Fruit fly (Drosophila melanogaster): ENCODE results near the gene Apc2.

Apc2 gene

dm6 chr3R:24142971-24143370, 20.8 kb upstream of the Apc2 start:
- no peak for TF ChIP-seq h (optimal IDR thresholded peaks at IDR 0.05)

- no peak for TF ChIP-seq h (optimal IDR thresholded peaks at IDR 0.05)
These were observed 20.4 kb upstream of the Apc2 start for dm6 chr3R:24143372-24143771.

dm6 chr3R:24143779-24144178, 20.0 kb upstream of the Apc2 start:
- TF ChIP-seq Myc (optimal IDR thresholded peaks at IDR 0.05) (no peak), ttk (optimal IDR thresholded peaks at IDR 0.05) (no peak), Sin3A (optimal IDR thresholded peaks at IDR 0.05) (no peak), psq (optimal IDR thresholded peaks at IDR 0.05) (no peak), insv (optimal IDR thresholded peaks at IDR 0.05) (no peak), h (optimal IDR thresholded peaks at IDR 0.05) (no peak)

dm6 chr3R:24144542-24144941, 19.2 kb upstream of the Apc2 start:
- no peak for TF ChIP-seq Myc (optimal IDR thresholded peaks at IDR 0.05)
- no peak for TF ChIP-seq insv (optimal IDR thresholded peaks at IDR 0.05)
- no peak for TF ChIP-seq psq (optimal IDR thresholded peaks at IDR 0.05)
- TF ChIP-seq h (optimal IDR thresholded peaks at IDR 0.05), result no peak
- no peak for TF ChIP-seq ttk (optimal IDR thresholded peaks at IDR 0.05)
- no peak for TF ChIP-seq Sin3A (optimal IDR thresholded peaks at IDR 0.05)

dm6 chr3R:24148838-24149237, 14.9 kb upstream of the Apc2 start, which contains the start of gene Slimp:
Gene Slimp, minus strand, starts transcription at chr3R:24148967.
- TF ChIP-seq ttk (optimal IDR thresholded peaks at IDR 0.05) (no peak), h (optimal IDR thresholded peaks at IDR 0.05) (no peak), Sin3A (optimal IDR thresholded peaks at IDR 0.05) (no peak), psq (optimal IDR thresholded peaks at IDR 0.05) (no peak), Myc (optimal IDR thresholded peaks at IDR 0.05) (no peak), insv (optimal IDR thresholded peaks at IDR 0.05) (no peak)

- TF ChIP-seq Sin3A (optimal IDR thresholded peaks at IDR 0.05), result no peak
- TF ChIP-seq Myc (optimal IDR thresholded peaks at IDR 0.05), result no peak
- no peak for TF ChIP-seq ttk (optimal IDR thresholded peaks at IDR 0.05)
- TF ChIP-seq h (optimal IDR thresholded peaks at IDR 0.05), result no peak
- no peak for TF ChIP-seq psq (optimal IDR thresholded peaks at IDR 0.05)
- no peak for TF ChIP-seq insv (optimal IDR thresholded peaks at IDR 0.05)
These were observed 13.7 kb upstream of the Apc2 start, which contains the start of gene p38c for dm6 chr3R:24150103-24150502. Gene p38c, minus strand, starts transcription at chr3R:24150203.

- no peak for TF ChIP-seq h (optimal IDR thresholded peaks at IDR 0.05)
- no peak for TF ChIP-seq Sin3A (optimal IDR thresholded peaks at IDR 0.05)
- TF ChIP-seq Myc (optimal IDR thresholded peaks at IDR 0.05), result no peak
- TF ChIP-seq ttk (optimal IDR thresholded peaks at IDR 0.05), result no peak
- TF ChIP-seq psq (optimal IDR thresholded peaks at IDR 0.05), result no peak
- TF ChIP-seq insv (optimal IDR thresholded peaks at IDR 0.05), result no peak
These were observed 11.6 kb upstream of the Apc2 start, which contains the start of the genes p38a and CG6178 for dm6 chr3R:24151924-24152809. Gene p38a, minus strand, starts transcription at chr3R:24152321. Gene CG6178, plus strand, starts transcription at chr3R:24152347.

dm6 chr3R:24161173-24161811, 2.5 kb upstream of the Apc2 start, which contains the start of the genes Myo95E and TBC1d7:
Gene Myo95E, minus strand, starts transcription at chr3R:24161498.
Gene TBC1d7, plus strand, starts transcription at chr3R:24161727.
- TF ChIP-seq insv (optimal IDR thresholded peaks at IDR 0.05) (no peak), psq (optimal IDR thresholded peaks at IDR 0.05) (no peak), ttk (optimal IDR thresholded peaks at IDR 0.05) (no peak), Myc (optimal IDR thresholded peaks at IDR 0.05) (no peak), h (optimal IDR thresholded peaks at IDR 0.05) (no peak), Sin3A (optimal IDR thresholded peaks at IDR 0.05) (no peak)

dm6 chr3R:24162774-24163555, 801 bp upstream of the Apc2 start, which contains the start of gene mRpS24:
Gene mRpS24, minus strand, starts transcription at chr3R:24163545.
- TF ChIP-seq Myc (optimal IDR thresholded peaks at IDR 0.05) (no peak), psq (optimal IDR thresholded peaks at IDR 0.05) (no peak), h (optimal IDR thresholded peaks at IDR 0.05) (no peak), Sin3A (optimal IDR thresholded peaks at IDR 0.05) (no peak), insv (optimal IDR thresholded peaks at IDR 0.05) (no peak)

- TF ChIP-seq insv (optimal IDR thresholded peaks at IDR 0.05), result no peak
- TF ChIP-seq h (optimal IDR thresholded peaks at IDR 0.05), result no peak
These were observed 5.6 kb downstream of the Apc2 start, which contains the start of gene CG5510 for dm6 chr3R:24169362-24169761. Gene CG5510, minus strand, starts transcription at chr3R:24169562.

dm6 chr3R:24172379-24172778, 8.6 kb downstream of the Apc2 start, which contains the start of gene CG13606:
Gene CG13606, plus strand, starts transcription at chr3R:24172628.
- TF ChIP-seq ttk (optimal IDR thresholded peaks at IDR 0.05) (no peak), Myc (optimal IDR thresholded peaks at IDR 0.05) (no peak), Sin3A (optimal IDR thresholded peaks at IDR 0.05) (no peak), h (optimal IDR thresholded peaks at IDR 0.05) (no peak), psq (optimal IDR thresholded peaks at IDR 0.05) (no peak)

- TF ChIP-seq ttk (optimal IDR thresholded peaks at IDR 0.05) (no peak), h (optimal IDR thresholded peaks at IDR 0.05) (no peak)
These were observed 22.4 kb downstream of the Apc2 start, which contains the start of gene mora for dm6 chr3R:24186188-24186587. Gene mora, plus strand, starts transcription at chr3R:24186359.

Measured in Kc167 (cell line).